Worm (Caenorhabditis elegans): ENCODE data around the gene F52G2.3.

DNA sequence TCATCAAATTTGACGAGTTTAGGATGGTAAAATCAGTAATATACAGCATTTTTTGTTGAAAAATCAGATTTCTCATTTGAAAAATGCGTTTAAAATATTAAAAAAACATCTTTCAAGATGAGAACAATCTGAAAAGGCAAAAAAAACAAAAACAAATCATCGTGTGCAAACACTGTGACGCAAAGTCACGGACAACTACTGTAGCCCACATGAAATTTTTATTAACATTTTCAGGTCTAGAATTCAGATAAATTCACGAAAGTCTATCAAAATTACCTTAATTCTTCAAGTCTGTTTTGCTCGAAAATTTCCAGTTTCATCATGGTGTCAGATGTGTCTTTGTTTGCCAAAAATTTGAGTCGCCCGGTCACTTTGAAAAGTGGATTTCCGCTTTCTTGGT, 9.1 kb downstream of the F52G2.3 start:
- TF ChIP-seq nhr-11 (tag; optimal IDR thresholded peaks at IDR 0.05) (no peak), skn-1 (tag; optimal IDR thresholded peaks at IDR 0.05) (no peak), alr-1 (tag; optimal IDR thresholded peaks at IDR 0.05) (no peak), dmd-4 (tag; optimal IDR thresholded peaks at IDR 0.05) (no peak), unc-39 (tag; optimal IDR thresholded peaks at IDR 0.05) (no peak), elt-1 (tag; optimal IDR thresholded peaks at IDR 0.05) (no peak), ceh-82 (tag; optimal IDR thresholded peaks at IDR 0.05) (no peak), ama-1 (optimal IDR thresholded peaks at IDR 0.05) (no peak), ZK546.5 (tag; optimal IDR thresholded peaks at IDR 0.05) (no peak), Y55F3AM.14 (GFP tag; optimal IDR thresholded peaks at IDR 0.05) (no peak), nhr-21 (tag; optimal IDR thresholded peaks at IDR 0.05) (no peak), unc-62 (GFP tag; optimal IDR thresholded peaks at IDR 0.05) (no peak), lin-39 (tag; optimal IDR thresholded peaks at IDR 0.05) (no peak), sma-3 (GFP tag; optimal IDR thresholded peaks at IDR 0.05) (no peak)

Data from whole organism, L2 larva.